Fruit fly (Drosophila melanogaster) whole organism, embryonic: ENCODE measurements around the gene Fpgs1.

ENCODE experiments used
- C15 ChIP-seq: fragments of 200-800 bp; sonication (Bioruptor generic); IDR thresholded peaks from 3 replicates; pipeline ENCODE4 v1.3.6; 2022; ENCODE audit warnings: missing biosample characterization, missing genetic modification characterization
- CG12219 ChIP-seq: fragments of 200-800 bp; sonication (Bioruptor generic); optimal IDR thresholded peaks from 3 replicates; lab custom pipeline; 2018; ENCODE audit warnings: missing biosample characterization, mild to moderate bottlenecking, missing genetic modification characterization
- Dfd ChIP-seq, 2 experiments: fragments of >200 bp; optimal IDR thresholded peaks; 2 replicates each; lab custom pipeline; 2017; ENCODE audit warnings: missing biosample characterization in 2 of 2, missing genetic modification characterization in 2 of 2
- Ets65A ChIP-seq: fragments of 200-800 bp; sonication (Bioruptor generic); peaks from one replicate; lab custom pipeline; 2016; ENCODE audit warnings: missing biosample characterization, missing genetic modification characterization
- fd64A ChIP-seq: fragments of 200-800 bp; sonication (Bioruptor generic); optimal IDR thresholded peaks from 3 replicates; lab custom pipeline; 2018; ENCODE audit warnings: missing biosample characterization, mild to moderate bottlenecking, missing genetic modification characterization
- grn ChIP-seq: fragments of 200-800 bp; sonication (Bioruptor generic); optimal IDR thresholded peaks from 3 replicates; lab custom pipeline; 2017; ENCODE audit warnings: missing biosample characterization, missing genetic modification characterization
- vvl ChIP-seq: fragments of 200-800 bp; sonication (Bioruptor generic); IDR thresholded peaks from 2 replicates; pipeline ENCODE4 v1.3.6; 2022; ENCODE audit warnings: missing biosample characterization, missing genetic modification characterization

DNA sequence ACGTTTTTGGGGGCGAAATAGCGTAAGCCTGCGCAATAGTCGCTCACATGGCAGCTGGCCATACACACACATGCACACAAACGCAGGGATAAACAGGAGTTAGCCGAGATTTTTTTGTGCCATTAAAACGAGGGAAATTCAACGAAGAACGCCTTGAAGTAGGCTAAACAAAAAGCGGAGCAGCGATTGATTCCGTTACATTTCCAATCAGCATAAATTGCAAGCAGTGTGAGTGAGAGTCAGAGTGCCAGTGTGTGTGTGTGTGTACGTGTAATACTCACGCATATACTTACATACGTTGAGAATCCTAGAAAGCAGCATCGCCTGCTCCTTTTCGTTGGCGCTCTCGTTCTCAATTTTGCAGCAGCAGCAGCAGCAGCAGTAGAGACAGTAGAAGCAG lies 21.5 kb downstream of the Fpgs1 start:
- TF ChIP-seq Dfd (GFP tag; optimal IDR thresholded peaks at IDR 0.05; lab: Kevin White, UChicago) = no peak
- no peak for TF ChIP-seq vvl (GFP tag; lab: Robert Waterston, UW)
- no peak for TF ChIP-seq fd64A (GFP tag; lab: Kevin White, UChicago)
- no peak for TF ChIP-seq grn
- no peak for TF ChIP-seq C15
- no peak for TF ChIP-seq Ets65A (GFP tag; lab: Kevin White, UChicago)
- no peak for TF ChIP-seq CG12219 (GFP tag; lab: Kevin White, UChicago)
